Worm (Caenorhabditis elegans) whole organism, dauer: Measurements from ENCODE around the gene Y54G11A.2.

Source experiments
- unc-62 ChIP-seq: sonication (generic microtip); optimal IDR thresholded peaks from 2 replicates; lab custom pipeline; 2017; ENCODE audit warnings: missing biosample characterization, missing genetic modification reagents, missing genetic modification characterization

The Y54G11A.2 gene

DNA sequence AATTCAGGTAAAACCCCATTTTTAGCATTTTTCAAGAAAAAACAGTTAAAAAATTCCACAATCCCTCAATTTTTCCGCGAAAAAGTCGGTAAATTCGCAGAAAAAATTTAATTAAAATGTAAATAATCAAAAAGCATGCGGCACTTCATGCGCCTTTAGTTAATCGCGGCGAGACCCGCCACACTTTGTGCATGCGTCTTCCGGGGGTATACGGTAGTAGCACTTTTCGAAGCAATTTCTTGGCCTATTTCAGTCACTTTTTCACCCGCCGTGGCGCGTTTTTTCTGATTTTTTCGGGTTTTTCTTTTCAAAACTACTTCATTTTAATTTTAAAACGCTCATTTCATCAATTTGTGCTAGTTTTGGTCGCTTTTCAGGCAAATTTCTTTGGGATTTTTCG, 4.9 kb upstream of the Y54G11A.2 start:
- TF ChIP-seq unc-62 (GFP tag; lab: Kevin White, UChicago) = no peak

DNA sequence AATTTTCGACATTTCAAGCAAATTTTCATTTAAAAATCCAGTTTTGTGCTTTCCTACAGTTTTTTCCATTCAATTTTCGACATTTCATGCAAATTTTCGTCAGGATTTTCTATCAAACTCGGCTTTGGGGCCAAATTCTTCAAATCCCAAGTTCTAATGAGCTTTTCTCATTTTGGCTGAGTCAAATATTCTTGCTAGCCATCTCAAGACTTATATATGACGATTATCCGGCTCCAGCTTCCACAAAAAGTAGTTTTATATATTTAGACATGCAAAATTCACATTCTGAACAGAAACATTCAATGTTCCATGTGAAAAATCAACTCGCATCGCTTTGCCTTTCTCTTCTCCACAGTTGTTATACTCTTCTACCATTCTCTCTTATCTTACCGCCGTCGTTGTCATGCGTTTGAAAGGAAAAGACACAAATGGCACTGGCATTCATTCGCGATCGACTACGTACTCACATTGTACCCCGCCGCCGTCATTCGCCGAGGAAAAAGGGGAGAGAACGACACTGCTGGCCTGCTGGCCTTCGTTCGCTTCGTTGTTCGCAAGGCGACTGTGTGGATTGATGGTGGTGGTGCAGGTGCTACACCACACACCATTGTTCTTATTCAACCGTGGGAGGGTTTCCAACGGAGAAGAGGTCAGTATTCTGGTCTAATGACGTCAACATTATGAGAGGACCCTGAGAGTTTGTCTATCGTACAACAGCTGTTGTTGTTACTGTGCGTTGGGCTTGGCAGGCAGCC, 4.2 kb upstream of the Y54G11A.2 start:
- no peak for TF ChIP-seq unc-62 (GFP tag; lab: Kevin White, UChicago)

ce11 chrII:14249489-14249888, 2.7 kb upstream of the Y54G11A.2 start:
- no peak for TF ChIP-seq unc-62 (GFP tag; lab: Kevin White, UChicago)

- TF ChIP-seq unc-62 (GFP tag; lab: Kevin White, UChicago) = no peak
Observed at ce11 chrII:14250147-14250965, 1.8 kb upstream of the Y54G11A.2 start, which contains the start of gene hmg-1.1. Gene hmg-1.1, plus strand, starts transcription at chrII:14250695.

- no peak for TF ChIP-seq unc-62 (GFP tag; lab: Kevin White, UChicago)
Observed at ce11 chrII:14251400-14251940, 687 bp upstream of the Y54G11A.2 start.

DNA sequence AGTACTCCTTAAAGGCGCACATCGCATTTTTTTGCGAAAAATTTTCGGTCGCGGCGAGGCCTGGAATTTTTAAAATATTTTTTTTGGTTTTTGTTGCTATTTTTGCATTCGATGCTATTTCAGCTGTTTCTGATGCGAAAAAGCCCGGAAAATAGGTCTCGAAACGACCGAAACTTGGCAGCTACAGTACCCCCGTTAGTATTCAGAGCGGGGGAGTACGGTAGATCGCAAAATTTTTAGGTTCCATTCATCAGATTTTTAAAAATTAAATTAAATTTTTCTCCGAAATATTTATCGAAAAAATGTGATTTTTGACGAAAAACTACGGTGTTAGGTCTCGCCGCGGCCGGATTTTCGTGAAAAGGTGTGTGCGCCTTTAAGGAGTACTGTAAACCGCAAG, 3.7 kb downstream of the Y54G11A.2 start:
- no peak for TF ChIP-seq unc-62 (GFP tag; lab: Kevin White, UChicago)

DNA sequence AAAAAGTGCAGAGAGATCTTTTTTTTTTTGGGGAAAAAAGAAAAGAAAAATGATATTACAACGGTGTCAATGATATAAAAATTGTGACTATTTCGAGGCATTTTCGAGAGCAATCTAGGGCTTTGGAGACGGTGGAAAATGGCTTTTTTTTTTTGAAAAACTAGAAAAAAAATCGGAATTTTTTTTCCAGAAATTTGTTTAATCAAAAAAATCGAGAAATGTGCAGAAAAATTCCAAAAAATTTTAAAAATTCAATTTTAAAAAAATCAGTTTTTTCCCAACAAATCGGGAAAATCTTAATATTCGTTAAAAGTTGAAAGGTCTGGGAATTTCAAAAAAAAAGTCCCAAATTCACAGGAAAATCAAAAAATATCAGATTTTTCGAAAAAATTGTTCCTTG, 4.6 kb downstream of the Y54G11A.2 start, which contains the start of gene Y54G11A.19:
Y54G11A.19 (minus strand) TSS at position 101 of the 400 bp plus-strand sequence.
- no peak for TF ChIP-seq unc-62 (GFP tag; lab: Kevin White, UChicago)

- no peak for TF ChIP-seq unc-62 (GFP tag; lab: Kevin White, UChicago)
Observed at ce11 chrII:14257943-14258342, 5.8 kb downstream of the Y54G11A.2 start.

DNA sequence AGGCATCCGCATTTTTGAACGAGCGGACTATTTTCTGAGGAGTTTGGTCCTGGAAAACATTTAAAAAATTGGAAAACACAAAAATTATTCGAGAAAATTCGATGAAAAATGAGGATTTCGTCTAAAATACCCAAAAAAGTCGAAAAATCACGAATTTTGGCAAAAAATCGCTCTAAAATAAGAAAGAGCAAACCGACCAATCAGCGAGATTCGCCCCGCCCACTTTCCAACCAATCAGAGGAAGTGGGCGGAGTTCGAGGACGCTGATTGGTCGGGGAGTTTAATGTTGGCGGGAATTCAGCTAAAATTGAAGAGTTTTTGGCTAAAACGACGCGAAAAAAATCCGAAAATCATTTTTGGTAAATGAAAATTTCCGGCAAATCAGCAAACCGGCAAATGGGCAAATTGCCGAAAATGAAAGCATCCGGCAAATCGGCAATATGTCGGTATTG, 17.0 kb downstream of the Y54G11A.2 start, which contains the start of gene Y54G11A.1:
Y54G11A.1 (minus strand) TSS at position 51 of the 452 bp plus-strand sequence.
- TF ChIP-seq unc-62 (GFP tag; lab: Kevin White, UChicago) = no peak

DNA sequence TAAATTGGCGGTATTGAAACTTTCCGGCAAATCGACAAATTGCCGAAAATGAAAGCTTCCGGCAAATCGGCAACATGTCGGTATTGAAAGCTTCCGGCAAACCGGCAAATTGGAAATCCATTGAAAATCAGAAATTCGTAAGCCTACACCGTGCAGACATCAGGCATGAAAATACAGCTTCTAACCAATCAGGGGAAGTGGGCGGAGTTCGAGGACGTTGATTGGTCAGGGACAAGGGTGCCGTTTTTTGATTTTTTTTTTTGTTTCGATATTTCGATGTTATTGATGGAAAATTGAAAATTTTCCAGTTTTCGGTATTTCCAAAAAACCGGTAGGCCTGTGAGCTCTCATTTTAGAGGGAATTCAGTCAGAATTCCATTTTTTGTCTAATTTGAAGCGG, 17.7 kb downstream of the Y54G11A.2 start:
- TF ChIP-seq unc-62 (GFP tag; lab: Kevin White, UChicago) = no peak

ce11 chrII:14276409-14276808, 24.3 kb downstream of the Y54G11A.2 start, which contains the start of gene Y54G11A.3:
Gene Y54G11A.3, plus strand, starts transcription at chrII:14276621.
- TF ChIP-seq unc-62 (GFP tag; lab: Kevin White, UChicago) = no peak

DNA sequence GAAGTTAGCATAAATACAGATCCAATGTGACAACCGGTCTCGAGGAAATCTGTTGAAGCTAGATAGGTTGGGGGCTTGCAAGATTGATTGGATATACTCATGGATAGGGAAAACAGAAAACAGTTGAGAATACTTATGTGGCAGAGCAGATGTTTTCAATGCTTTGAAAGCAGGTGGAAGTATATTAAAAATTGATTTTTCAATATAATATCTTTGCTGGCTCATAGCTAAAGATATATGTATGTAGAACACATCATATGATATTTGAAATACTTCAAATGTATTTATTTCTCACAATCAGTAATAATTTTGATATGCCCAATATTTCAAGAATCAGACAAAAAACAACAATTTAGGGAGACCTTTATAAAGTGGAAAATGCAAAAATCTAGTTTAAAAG, 35.1 kb downstream of the Y54G11A.2 start, which contains the start of gene srh-41:
srh-41 (minus strand) TSS at position 101 of the 400 bp plus-strand sequence.
- TF ChIP-seq unc-62 (GFP tag; lab: Kevin White, UChicago) = no peak

- TF ChIP-seq unc-62 (GFP tag; lab: Kevin White, UChicago) = no peak
Observed at ce11 chrII:14288968-14289367, 36.8 kb downstream of the Y54G11A.2 start, which contains the start of gene srh-42. Gene srh-42, minus strand, starts transcription at chrII:14289068.

DNA sequence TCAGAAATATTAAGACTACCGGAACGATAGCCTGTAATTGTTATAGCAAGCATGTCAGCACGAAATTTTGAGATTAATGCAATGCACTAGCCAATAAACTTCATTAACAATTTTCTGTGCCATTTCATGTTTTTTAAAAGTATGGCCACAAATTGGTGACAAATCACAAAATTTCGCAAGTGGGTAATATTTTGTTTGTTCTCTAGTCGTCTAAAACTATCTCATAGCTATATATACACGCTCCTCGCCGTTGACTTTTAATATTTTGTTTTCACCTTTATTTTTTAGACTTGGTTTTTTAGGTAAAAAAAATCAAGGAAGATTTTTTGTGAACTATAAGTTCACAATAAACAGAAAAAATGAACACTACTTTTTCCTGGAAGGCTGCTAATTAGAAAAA, 38.7 kb downstream of the Y54G11A.2 start:
- no peak for TF ChIP-seq unc-62 (GFP tag; lab: Kevin White, UChicago)

- TF ChIP-seq unc-62 (GFP tag; lab: Kevin White, UChicago) = no peak
Observed at ce11 chrII:14292519-14292918, 40.4 kb downstream of the Y54G11A.2 start, which contains the start of gene Y54G11A.4. Gene Y54G11A.4, plus strand, starts transcription at chrII:14292819.
